Worm (Caenorhabditis elegans) whole organism, L2 larva: ENCODE data around the gene C54E10.3.

Source experiments
- F13H6.1 ChIP-seq: sonication (generic microtip); optimal IDR thresholded peaks from 2 replicates; lab custom pipeline; 2016; ENCODE audit warnings: missing genetic modification characterization, missing compliant biosample characterization
- peb-1 ChIP-seq: fragments of 150-350 bp; optimal IDR thresholded peaks from 2 replicates; lab custom pipeline; 2014; ENCODE audit warnings: missing biosample characterization, missing genetic modification characterization
- unc-62 ChIP-seq: fragments of 150-350 bp; optimal IDR thresholded peaks from 2 replicates; lab custom pipeline; 2014; ENCODE audit warnings: missing biosample characterization, missing genetic modification reagents, missing genetic modification characterization
- zag-1 ChIP-seq: fragments of 150-350 bp; optimal IDR thresholded peaks from 2 replicates; lab custom pipeline; 2014; ENCODE audit warnings: missing biosample characterization, missing genetic modification characterization

ce11 chrV:18837125-18837524 lies 26.3 kb downstream of the C54E10.3 start, which contains the start of gene cyp-33D3:
- TF ChIP-seq peb-1 (tag; lab: Kevin White, UChicago), result no peak
- TF ChIP-seq zag-1 (tag; lab: Kevin White, UChicago), result no peak
- no peak for TF ChIP-seq unc-62
- TF ChIP-seq F13H6.1 (tag; lab: Kevin White, UChicago), result no peak
